Worm (Caenorhabditis elegans): ENCODE results near the gene srh-41.

DNA sequence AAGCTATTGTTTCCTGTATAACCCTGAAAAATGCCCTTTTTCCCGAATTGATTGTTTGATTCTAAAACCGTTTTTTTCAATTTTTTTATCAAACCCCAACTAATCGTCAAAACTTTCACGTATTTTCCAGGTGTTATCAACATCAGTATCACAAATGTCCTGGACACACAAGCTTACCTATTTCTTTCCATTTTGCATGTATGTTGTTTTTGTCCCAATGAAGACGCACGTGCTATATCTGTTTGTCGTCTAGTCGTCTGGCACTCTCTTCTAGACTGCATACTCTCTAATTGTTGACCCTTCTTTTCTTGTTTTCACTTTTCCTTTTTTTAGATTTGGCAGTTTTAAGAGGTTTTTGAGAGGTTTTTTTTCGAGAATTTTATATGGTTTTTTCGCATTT is 9.1 kb upstream of the srh-41 start:
- TF ChIP-seq him-1 (tag; optimal IDR thresholded peaks at IDR 0.05) (no peak), W03F9.2 (tag; optimal IDR thresholded peaks at IDR 0.05) (peak; percentile 47), dao-5 (tag; optimal IDR thresholded peaks at IDR 0.05) (no peak)

Measured in whole organism, L4/young adult.